Fruit fly (Drosophila melanogaster): ENCODE data around the gene CG32219.

CG32219 gene

dm6 chr3L:19981385-19981784 is 30.4 kb upstream of the CG32219 start, which contains the start of gene CG17732:
Gene CG17732 (plus strand): TSS chr3L:19981685.
- no peak for TF ChIP-seq CG33557 (GFP tag; optimal IDR thresholded peaks at IDR 0.05)
- no peak for TF ChIP-seq jigr1 (GFP tag; IDR thresholded peaks at IDR 0.05)

dm6 chr3L:19979592-19979991 is 28.7 kb upstream of the CG32219 start, which contains the start of gene CG14182:
Gene CG14182 (minus strand): TSS chr3L:19979812.
- TF ChIP-seq CG15514 (GFP tag; optimal IDR thresholded peaks at IDR 0.05): peak; percentile 99
- TF ChIP-seq Vsx1 (GFP tag; optimal IDR thresholded peaks at IDR 0.05): no peak
- peak; percentile 70 for TF ChIP-seq MESR4 (GFP tag; optimal IDR thresholded peaks at IDR 0.05)
- peak; percentile 63 for TF ChIP-seq sens (GFP tag)
- TF ChIP-seq gfzf (GFP tag; optimal IDR thresholded peaks at IDR 0.05): peak; percentile 79
- peak; percentile 6 for TF ChIP-seq YL-1 (GFP tag; optimal IDR thresholded peaks at IDR 0.05)
- no peak for TF ChIP-seq CG15696 (tag; optimal IDR thresholded peaks at IDR 0.05)
- no peak for TF ChIP-seq croc (GFP tag; conservative IDR thresholded peaks at IDR 0.05)
- TF ChIP-seq CG12769 (tag; optimal IDR thresholded peaks at IDR 0.05): no peak
- peak; percentile 35 for TF ChIP-seq BEAF-32 (GFP tag; optimal IDR thresholded peaks at IDR 0.05)
- TF ChIP-seq CG10565 (GFP tag; optimal IDR thresholded peaks at IDR 0.05): no peak
- no peak for TF ChIP-seq CG18764 (GFP tag; optimal IDR thresholded peaks at IDR 0.05)
- TF ChIP-seq pzg (GFP tag; optimal IDR thresholded peaks at IDR 0.05): peak; percentile 57
- TF ChIP-seq Dp (GFP tag; optimal IDR thresholded peaks at IDR 0.05): peak; percentile 92
- TF ChIP-seq Ets97D (GFP tag; optimal IDR thresholded peaks at IDR 0.05): no peak
- TF ChIP-seq trem (tag; optimal IDR thresholded peaks at IDR 0.05): peak; percentile 42
- TF ChIP-seq Dref (GFP tag; IDR thresholded peaks at IDR 0.05): peak; percentile 43; the same call in 1 of the 2 replicates
- TF ChIP-seq CG16813 (GFP tag; IDR thresholded peaks at IDR 0.05; ENCODE audit: partially characterized antibody): 0 out of 3 replicates have a peak, but pooled peaks have one; percentile 15
- TF ChIP-seq Doc3 (GFP tag; IDR thresholded peaks at IDR 0.05; ENCODE audit: partially characterized antibody): peak; percentile 31; the same call in 1 of the 3 replicates
- peak; percentile 45; the same call in 1 of the 2 replicates for TF ChIP-seq amos (GFP tag; IDR thresholded peaks at IDR 0.05; ENCODE audit: partially characterized antibody)
- no peak for TF ChIP-seq CG17361 (GFP tag; IDR thresholded peaks at IDR 0.05)
- TF ChIP-seq schlank (tag; optimal IDR thresholded peaks at IDR 0.05): no peak
- peak; percentile 85 for TF ChIP-seq CG4617 (GFP tag; optimal IDR thresholded peaks at IDR 0.05; ENCODE audit: borderline replicate concordance)
- TF ChIP-seq MBD-R2 (GFP tag; IDR thresholded peaks at IDR 0.05): peak; percentile 51
- TF ChIP-seq CG9797 (GFP tag; optimal IDR thresholded peaks at IDR 0.05): peak; percentile 42
- TF ChIP-seq stwl (tag; optimal IDR thresholded peaks at IDR 0.05): peak; percentile 52
- no peak for TF ChIP-seq Max (GFP tag; optimal IDR thresholded peaks at IDR 0.05)
- TF ChIP-seq Opbp (GFP tag; IDR thresholded peaks at IDR 0.05; ENCODE audit: partially characterized antibody): 0 out of 3 replicates have a peak, but pooled peaks have one; percentile 39
- TF ChIP-seq CG2116 (GFP tag; optimal IDR thresholded peaks at IDR 0.05): peak; percentile 27
- TF ChIP-seq E2f2 (GFP tag; IDR thresholded peaks at IDR 0.05): peak; percentile 93
- peak; percentile 18 for TF ChIP-seq Jarid2 (GFP tag; optimal IDR thresholded peaks at IDR 0.05)
- TF ChIP-seq knrl (GFP tag; IDR thresholded peaks at IDR 0.05; ENCODE audit: partially characterized antibody): peak; percentile 49
- TF ChIP-seq bbx (GFP tag; IDR thresholded peaks at IDR 0.05; ENCODE audit: partially characterized antibody): 0 out of 2 replicates have a peak, but pooled peaks have one; percentile 7
- peak; percentile 47; the same call in 1 of the 2 replicates for TF ChIP-seq CG13287 (GFP tag; IDR thresholded peaks at IDR 0.05; ENCODE audit: partially characterized antibody)

dm6 chr3L:19978088-19978487 is 27.2 kb upstream of the CG32219 start:
- TF ChIP-seq ems (GFP tag; optimal IDR thresholded peaks at IDR 0.05): no peak
- peak; percentile 18 for TF ChIP-seq ewg (GFP tag; optimal IDR thresholded peaks at IDR 0.05)

All from whole organism, embryonic.